Worm (Caenorhabditis elegans): ENCODE data around the gene srw-91.

DNA sequence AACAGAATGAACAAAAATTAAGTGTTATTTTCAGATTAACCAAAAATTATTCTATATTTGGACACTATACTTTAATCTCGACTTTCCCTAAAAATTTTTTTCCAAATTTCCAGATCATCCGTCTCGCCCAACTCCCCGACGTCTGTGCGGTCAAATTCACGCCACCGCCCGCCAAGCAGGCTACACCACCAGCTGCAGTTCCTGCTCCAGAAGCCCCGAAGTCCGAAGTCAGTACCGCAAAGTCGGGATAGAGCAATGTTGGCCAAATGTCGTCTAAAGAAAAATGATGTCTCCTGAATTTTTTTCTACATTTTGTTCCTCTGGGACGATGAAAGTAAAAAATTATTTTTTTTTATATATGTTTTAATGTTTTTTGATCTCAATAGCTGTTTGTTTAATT, 37.9 kb downstream of the srw-91 start:
- no peak for TF ChIP-seq ama-1 (optimal IDR thresholded peaks at IDR 0.05)
- TF ChIP-seq ets-7 (tag; optimal IDR thresholded peaks at IDR 0.05) = no peak
- no peak for TF ChIP-seq tbx-37 (GFP tag; conservative IDR thresholded peaks at IDR 0.05)
- no peak for TF ChIP-seq hnd-1 (tag; optimal IDR thresholded peaks at IDR 0.05)
